Fruit fly (Drosophila melanogaster) whole organism, embryonic: ENCODE data around the gene ENGase.

Experiments
- Bgb ChIP-seq: fragments of 200-800 bp; sonication (Bioruptor generic); IDR thresholded peaks from 2 replicates; pipeline ENCODE4 v1.3.6; 2022; ENCODE audit warnings: missing biosample characterization, missing genetic modification characterization; ENCODE audit not compliant: partially characterized antibody
- CG10147 ChIP-seq: fragments of 200-800 bp; sonication (Bioruptor generic); optimal IDR thresholded peaks from 2 replicates; lab custom pipeline; 2019; ENCODE audit warnings: missing biosample characterization, mild to moderate bottlenecking, missing genetic modification characterization, moderate library complexity
- CG11456 ChIP-seq: fragments of 200-800 bp; sonication (Bioruptor generic); IDR thresholded peaks from 3 replicates; pipeline ENCODE4 v1.3.6; 2022; ENCODE audit warnings: missing biosample characterization, missing genetic modification characterization
- CG11695 ChIP-seq: fragments of 200-800 bp; sonication (Bioruptor generic); IDR thresholded peaks from 3 replicates; pipeline ENCODE4 v1.3.6; 2022; ENCODE audit warnings: missing biosample characterization, missing genetic modification characterization
- CG12391 ChIP-seq: fragments of 200-800 bp; sonication (Bioruptor generic); optimal IDR thresholded peaks from 3 replicates; lab custom pipeline; 2018; ENCODE audit warnings: missing biosample characterization, mild to moderate bottlenecking, missing genetic modification characterization, moderate library complexity
- CG14710 ChIP-seq: fragments of 200-800 bp; sonication (Bioruptor generic); optimal IDR thresholded peaks from 3 replicates; lab custom pipeline; 2019; ENCODE audit warnings: missing biosample characterization, mild to moderate bottlenecking, missing genetic modification characterization, moderate library complexity
- CG14965 ChIP-seq: fragments of 200-800 bp; sonication (Bioruptor generic); optimal IDR thresholded peaks from 2 replicates; lab custom pipeline; 2016; ENCODE audit warnings: missing biosample characterization, missing genetic modification characterization, borderline replicate concordance
- CG15011 ChIP-seq: fragments of 200-800 bp; sonication (Bioruptor generic); optimal IDR thresholded peaks from 3 replicates; lab custom pipeline; 2018; ENCODE audit warnings: missing biosample characterization, mild to moderate bottlenecking, missing genetic modification characterization
- CG1647 ChIP-seq: fragments of 200-800 bp; sonication (Bioruptor generic); optimal IDR thresholded peaks from 3 replicates; lab custom pipeline; 2016; ENCODE audit warnings: missing biosample characterization, missing genetic modification characterization
- CG2116 ChIP-seq: fragments of 200-800 bp; sonication (Bioruptor generic); optimal IDR thresholded peaks from 3 replicates; lab custom pipeline; 2018; ENCODE audit warnings: missing biosample characterization, mild to moderate bottlenecking, missing genetic modification characterization
- CG2120 ChIP-seq: fragments of 200-800 bp; sonication (Bioruptor generic); optimal IDR thresholded peaks from 3 replicates; lab custom pipeline; 2016; ENCODE audit warnings: missing biosample characterization, missing genetic modification characterization
- CG31365 ChIP-seq: fragments of 200-800 bp; sonication (Bioruptor generic); optimal IDR thresholded peaks from 2 replicates; lab custom pipeline; 2018; ENCODE audit warnings: missing biosample characterization, mild to moderate bottlenecking, missing genetic modification characterization
- CG31388 ChIP-seq: fragments of 200-800 bp; sonication (Bioruptor generic); optimal IDR thresholded peaks from 2 replicates; lab custom pipeline; 2016; ENCODE audit warnings: missing biosample characterization, missing genetic modification characterization
- CG34422 ChIP-seq: fragments of 200-800 bp; sonication (Bioruptor generic); IDR thresholded peaks from 3 replicates; pipeline ENCODE4 v1.3.6; 2022; ENCODE audit warnings: missing biosample characterization, missing genetic modification characterization
- CG42726 ChIP-seq: fragments of 200-800 bp; sonication (Bioruptor generic); IDR thresholded peaks from 2 replicates; pipeline ENCODE4 v1.3.6; 2022; ENCODE audit warnings: missing biosample characterization, missing genetic modification characterization; ENCODE audit not compliant: partially characterized antibody
- CG8924 ChIP-seq: fragments of 200-800 bp; optimal IDR thresholded peaks from 3 replicates; lab custom pipeline; 2019; ENCODE audit warnings: missing biosample characterization, mild to moderate bottlenecking, missing genetic modification characterization, moderate library complexity
- CG8944 ChIP-seq: fragments of 200-800 bp; sonication (Bioruptor generic); optimal IDR thresholded peaks from 3 replicates; lab custom pipeline; 2016; ENCODE audit warnings: missing biosample characterization, missing genetic modification characterization
- CG9727 ChIP-seq: fragments of 200-800 bp; sonication (Bioruptor generic); optimal IDR thresholded peaks from 3 replicates; lab custom pipeline; 2017; ENCODE audit warnings: missing biosample characterization, mild to moderate bottlenecking, missing genetic modification characterization
- CG9876 ChIP-seq: fragments of 200-800 bp; sonication (Bioruptor generic); optimal IDR thresholded peaks from 2 replicates; lab custom pipeline; 2016; ENCODE audit warnings: missing biosample characterization, missing genetic modification characterization
- CG9932 ChIP-seq: fragments of 200-800 bp; sonication (Bioruptor generic); IDR thresholded peaks from 2 replicates; pipeline ENCODE4 v1.3.6; 2022; ENCODE audit warnings: missing biosample characterization, missing genetic modification characterization
- CHES-1-like ChIP-seq: fragments of 200-800 bp; sonication (Bioruptor generic); optimal IDR thresholded peaks from 2 replicates; lab custom pipeline; 2016; ENCODE audit warnings: missing biosample characterization, missing genetic modification characterization
- CoRest ChIP-seq: fragments of 200-800 bp; sonication (Bioruptor generic); optimal IDR thresholded peaks from 3 replicates; lab custom pipeline; 2018; ENCODE audit warnings: missing biosample characterization, mild to moderate bottlenecking, missing genetic modification characterization, moderate library complexity
- CrebB ChIP-seq: fragments of 200-800 bp; sonication (Bioruptor generic); optimal IDR thresholded peaks from 3 replicates; lab custom pipeline; 2018; ENCODE audit warnings: missing biosample characterization, mild to moderate bottlenecking, missing genetic modification characterization
- Dll ChIP-seq: fragments of 200-800 bp; sonication (Bioruptor generic); IDR thresholded peaks from 4 replicates; pipeline ENCODE4 v1.3.6; 2022; ENCODE audit warnings: missing biosample characterization, missing genetic modification characterization; ENCODE audit not compliant: partially characterized antibody
- Dp ChIP-seq: fragments of 200-800 bp; sonication (Bioruptor generic); optimal IDR thresholded peaks from 2 replicates; lab custom pipeline; 2018; ENCODE audit warnings: missing biosample characterization, mild to moderate bottlenecking, missing genetic modification characterization, moderate library complexity
- E2f2 ChIP-seq: fragments of 200-800 bp; sonication (Bioruptor generic); IDR thresholded peaks from 2 replicates; pipeline ENCODE4 v1.3.6; 2022; ENCODE audit warnings: missing biosample characterization, missing genetic modification characterization
- Elba2 ChIP-seq: fragments of 200-800 bp; sonication (Bioruptor generic); optimal IDR thresholded peaks from 3 replicates; lab custom pipeline; 2016; ENCODE audit warnings: missing biosample characterization, missing genetic modification characterization
- Ets65A ChIP-seq: fragments of 200-800 bp; sonication (Bioruptor generic); peaks from one replicate; lab custom pipeline; 2016; ENCODE audit warnings: missing biosample characterization, missing genetic modification characterization
- HLH3B ChIP-seq: fragments of 200-800 bp; sonication (Bioruptor generic); IDR thresholded peaks from 2 replicates; pipeline ENCODE4 v1.3.6; 2022; ENCODE audit warnings: missing biosample characterization, missing genetic modification characterization
- NC2α ChIP-seq: fragments of 200-800 bp; sonication (Bioruptor generic); optimal IDR thresholded peaks from 2 replicates; lab custom pipeline; 2016; ENCODE audit warnings: missing biosample characterization, missing genetic modification characterization
- Oli ChIP-seq: fragments of 200-800 bp; sonication (Bioruptor generic); optimal IDR thresholded peaks from 2 replicates; lab custom pipeline; 2018; ENCODE audit warnings: missing biosample characterization, mild to moderate bottlenecking, missing genetic modification characterization, moderate library complexity
- Opbp ChIP-seq: fragments of 200-800 bp; sonication (Bioruptor generic); IDR thresholded peaks from 3 replicates; pipeline ENCODE4 v1.3.6; 2022; ENCODE audit warnings: missing biosample characterization, missing genetic modification characterization; ENCODE audit not compliant: partially characterized antibody
- Rx ChIP-seq: fragments of 200-800 bp; sonication (Bioruptor generic); IDR thresholded peaks from 2 replicates; pipeline ENCODE4 v1.3.6; 2022; ENCODE audit warnings: missing biosample characterization, missing genetic modification characterization
- Spps ChIP-seq: fragments of 200-800 bp; sonication (Bioruptor generic); optimal IDR thresholded peaks from 2 replicates; lab custom pipeline; 2018; ENCODE audit warnings: missing biosample characterization, mild to moderate bottlenecking, missing genetic modification characterization
- Trl ChIP-seq, 3 experiments: fragments of >200 bp in 2 of 3; fragments of 200-800 bp in 1 of 3; sonication (Bioruptor generic) in 1 of 3; optimal IDR thresholded peaks; 2 replicates in 1 of 3; 3 replicates in 2 of 3; lab custom pipeline; 2016 to 2017; ENCODE audit warnings: missing biosample characterization in 1 of 3, missing genetic modification characterization in 1 of 3
- crol ChIP-seq: fragments of 200-800 bp; sonication (Bioruptor generic); IDR thresholded peaks from 2 replicates; pipeline ENCODE4 v1.3.6; 2022; ENCODE audit warnings: missing biosample characterization, missing genetic modification characterization
- crp ChIP-seq, 2 experiments: fragments of 200-800 bp; sonication (Bioruptor generic); optimal IDR thresholded peaks; 2 replicates in 1 of 2; 3 replicates in 1 of 2; lab custom pipeline; 2017; ENCODE audit warnings: missing biosample characterization in 2 of 2, missing genetic modification characterization in 2 of 2, mild to moderate bottlenecking in 1 of 2, moderate library complexity in 1 of 2
- dmrt11E ChIP-seq: fragments of 200-800 bp; sonication (Bioruptor generic); optimal IDR thresholded peaks from 3 replicates; lab custom pipeline; 2018; ENCODE audit warnings: missing biosample characterization, mild to moderate bottlenecking, missing genetic modification characterization, moderate library complexity
- dmrt99B ChIP-seq: fragments of 200-800 bp; sonication (Bioruptor generic); optimal IDR thresholded peaks from 2 replicates; lab custom pipeline; 2018; ENCODE audit warnings: missing biosample characterization, mild to moderate bottlenecking, missing genetic modification characterization, moderate library complexity
- esg ChIP-seq: fragments of 200-800 bp; sonication (Bioruptor generic); conservative IDR thresholded peaks from 2 replicates; pipeline ENCODE4 v1.3.6; 2022; ENCODE audit warnings: missing biosample characterization, missing genetic modification characterization
- ewg ChIP-seq: fragments of 200-800 bp; sonication (Bioruptor generic); optimal IDR thresholded peaks from 3 replicates; lab custom pipeline; 2017; ENCODE audit warnings: mild to moderate bottlenecking, missing biosample characterization, missing genetic modification reagents, missing genetic modification characterization
- gcm ChIP-seq: fragments of 200-800 bp; sonication (Bioruptor generic); optimal IDR thresholded peaks from 2 replicates; lab custom pipeline; 2019; ENCODE audit warnings: missing biosample characterization, mild to moderate bottlenecking, missing genetic modification characterization, moderate library complexity
- gsb-n ChIP-seq: fragments of 200-800 bp; sonication (Bioruptor generic); optimal IDR thresholded peaks from 3 replicates; lab custom pipeline; 2018; ENCODE audit warnings: missing biosample characterization, mild to moderate bottlenecking, missing genetic modification characterization
- nmo ChIP-seq: fragments of 200-800 bp; sonication (Bioruptor generic); optimal IDR thresholded peaks from 2 replicates; lab custom pipeline; 2018; ENCODE audit warnings: missing biosample characterization, mild to moderate bottlenecking, missing genetic modification characterization, moderate library complexity
- run ChIP-seq: fragments of 200-800 bp; sonication (Bioruptor generic); optimal IDR thresholded peaks from 3 replicates; lab custom pipeline; 2018; ENCODE audit warnings: missing biosample characterization, mild to moderate bottlenecking, missing genetic modification characterization
- sqz ChIP-seq: fragments of 200-800 bp; sonication (Bioruptor generic); optimal IDR thresholded peaks from 3 replicates; lab custom pipeline; 2018; ENCODE audit warnings: missing biosample characterization, mild to moderate bottlenecking, missing genetic modification characterization
- ssp ChIP-seq: fragments of 200-800 bp; sonication (Bioruptor generic); IDR thresholded peaks from 2 replicates; pipeline ENCODE4 v1.3.6; 2022; ENCODE audit warnings: missing biosample characterization, missing genetic modification characterization
- stc ChIP-seq: fragments of 200-800 bp; sonication (Bioruptor generic); IDR thresholded peaks from 2 replicates; pipeline ENCODE4 v1.3.6; 2022; ENCODE audit warnings: missing biosample characterization, missing genetic modification characterization
- vfl ChIP-seq: fragments of 200-800 bp; sonication (Bioruptor generic); optimal IDR thresholded peaks from 2 replicates; lab custom pipeline; 2016; ENCODE audit warnings: missing biosample characterization, missing genetic modification characterization
- z ChIP-seq: fragments of 200-800 bp; sonication (Bioruptor generic); IDR thresholded peaks from 3 replicates; pipeline ENCODE4 v1.3.6; 2022; ENCODE audit warnings: missing biosample characterization, missing genetic modification characterization

ENGase gene

dm6 chrX:17423310-17423945 is at the start of gene ENGase:
Gene ENGase (plus strand): TSS chrX:17423591.
- TF ChIP-seq ssp (GFP tag; lab: Robert Waterston, UW) (no peak), CG12391 (tag; lab: Kevin White, UChicago) (no peak), E2f2 (GFP tag; lab: Robert Waterston, UW) (peak; percentile 93), CG31388 (no peak), gcm (GFP tag; lab: Kevin White, UChicago) (no peak), CG34422 (GFP tag; lab: Robert Waterston, UW) (peak; percentile 91), Opbp (GFP tag; lab: Robert Waterston, UW) (no peak), CG31365 (tag; lab: Kevin White, UChicago) (no peak), CG9727 (GFP tag; lab: Kevin White, UChicago) (no peak), stc (no peak), Ets65A (GFP tag; lab: Kevin White, UChicago) (peak; percentile 15), CG15011 (GFP tag; lab: Kevin White, UChicago) (no peak), Dp (GFP tag; lab: Kevin White, UChicago) (peak; percentile 83), Dll (GFP tag; lab: Robert Waterston, UW) (0 out of 4 replicates have a peak, but pooled peaks have one; percentile 13), CG2116 (peak; percentile 5), sqz (GFP tag; lab: Kevin White, UChicago) (no peak), esg (GFP tag; lab: Robert Waterston, UW) (no peak), CG8924 (tag; lab: Kevin White, UChicago) (peak; percentile 8), CG11456 (GFP tag; lab: Robert Waterston, UW) (no peak), gsb-n (tag; lab: Kevin White, UChicago) (no peak), CHES-1-like (GFP tag; lab: Kevin White, UChicago) (peak; percentile 33), CG42726 (GFP tag; lab: Robert Waterston, UW) (no peak), CG11695 (GFP tag; lab: Robert Waterston, UW) (no peak), Elba2 (GFP tag; lab: Kevin White, UChicago) (no peak), nmo (GFP tag; lab: Kevin White, UChicago) (peak; percentile 41), Rx (no peak), CG14965 (no peak), crol (GFP tag; lab: Robert Waterston, UW) (peak; percentile 67), z (GFP tag; lab: Robert Waterston, UW) (no peak), crp (GFP tag; optimal IDR thresholded peaks at IDR 0.05; lab: Kevin White, UChicago) (peak; percentile 30 to 86), NC2α (GFP tag; lab: Kevin White, UChicago) (no peak), HLH3B (no peak), dmrt99B (no peak), CG8944 (GFP tag; lab: Kevin White, UChicago) (no peak), CoRest (tag; lab: Kevin White, UChicago) (no peak), vfl (GFP tag; lab: Kevin White, UChicago) (no peak), CG2120 (GFP tag; lab: Kevin White, UChicago) (peak; percentile 47), CrebB (tag; lab: Kevin White, UChicago) (no peak), CG9932 (GFP tag; lab: Robert Waterston, UW) (peak; percentile 41; the same call in 1 of the 2 replicates), CG10147 (GFP tag; lab: Kevin White, UChicago) (no peak), Trl (optimal IDR thresholded peaks at IDR 0.05; lab: Kevin White, UChicago) (no peak), Trl (GFP tag; optimal IDR thresholded peaks at IDR 0.05; lab: Kevin White, UChicago) (no peak), Oli (tag; lab: Kevin White, UChicago) (no peak), ewg (no peak), dmrt11E (tag; lab: Kevin White, UChicago) (no peak), Spps (no peak), Bgb (no peak), CG9876 (no peak), CG1647 (GFP tag; lab: Kevin White, UChicago) (no peak), run (tag; lab: Kevin White, UChicago) (no peak), CG14710 (peak; percentile 5)
